Fruit fly (Drosophila melanogaster) whole organism, larva: ENCODE measurements around the gene CG33281.

Experiments
- noc ChIP-seq: fragments of 200-800 bp; sonication (Bioruptor generic); optimal IDR thresholded peaks from 3 replicates; lab custom pipeline; 2019; ENCODE audit warnings: missing biosample characterization, mild to moderate bottlenecking, missing genetic modification characterization, moderate library complexity

CG33281 gene

DNA sequence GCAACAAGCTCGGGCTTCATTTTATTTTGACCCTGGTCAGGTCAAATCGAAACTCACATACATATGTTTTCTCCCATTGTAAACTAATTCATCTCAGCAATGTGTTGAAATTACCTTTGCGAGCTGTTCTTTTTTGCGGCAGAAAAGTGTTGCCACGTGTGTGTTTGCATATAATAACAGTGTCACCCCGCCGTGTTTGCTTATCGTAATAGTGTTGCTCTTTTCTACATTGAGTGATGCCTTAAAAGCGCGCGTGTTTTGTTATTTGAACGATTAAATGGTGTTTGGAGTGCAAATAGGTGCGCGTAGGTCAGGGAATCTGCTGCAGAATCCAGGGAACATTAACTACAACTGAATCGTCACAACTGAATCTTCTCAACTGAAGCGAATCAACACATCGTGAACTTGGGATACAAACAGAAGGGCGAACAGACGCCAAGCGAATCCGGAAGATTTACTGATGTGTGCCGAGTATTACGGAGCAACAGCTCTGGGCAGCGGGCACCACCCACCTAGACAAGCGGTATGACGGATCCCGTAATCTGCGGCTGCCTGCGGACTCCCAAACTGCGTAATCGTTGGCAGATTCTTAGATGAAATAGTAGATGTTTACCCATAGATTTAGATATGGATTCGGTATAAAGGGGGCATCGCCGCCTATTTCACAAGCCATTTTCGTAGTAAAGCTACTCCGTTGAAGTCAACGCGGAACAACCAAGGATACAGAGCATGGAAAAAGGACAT, 15.3 kb upstream of the CG33281 start, which contains the start of gene CG15406:
Gene CG15406, plus strand, starts transcription at position 694 of the 744 bp plus-strand sequence.
- no peak for TF ChIP-seq noc

DNA sequence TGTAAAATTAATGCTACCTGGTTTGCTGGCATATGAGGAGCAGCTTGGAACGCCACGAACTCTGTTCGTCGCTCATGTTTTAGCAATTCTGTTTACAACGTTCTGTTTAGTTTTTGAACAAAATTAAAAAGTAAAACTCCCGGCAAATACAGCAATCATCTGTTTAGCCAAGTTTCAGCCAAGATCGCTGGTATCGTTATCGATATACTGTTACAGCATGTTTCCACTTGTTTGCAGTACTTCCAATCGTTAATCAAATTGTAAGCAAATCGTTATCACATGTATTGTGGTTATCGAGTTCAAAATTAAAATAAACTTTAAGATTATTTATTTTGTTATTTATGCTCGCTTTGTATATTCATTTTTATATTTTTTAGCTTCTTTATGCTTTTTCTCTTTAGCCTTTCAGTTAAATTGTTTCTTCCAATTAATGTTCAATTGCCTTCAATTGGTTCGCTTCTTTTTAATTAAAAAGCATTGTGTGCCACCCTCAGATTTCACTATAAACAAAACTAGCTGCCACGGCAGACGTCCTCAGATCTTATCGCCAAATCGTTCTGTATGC, 4.2 kb upstream of the CG33281 start, which contains the start of the genes Fign and CG8837:
Gene Fign, minus strand, starts transcription at position 142 of the 565 bp plus-strand sequence.
Gene CG8837, plus strand, starts transcription at position 515 of the 565 bp plus-strand sequence.
- no peak for TF ChIP-seq noc

dm6 chr2L:3327603-3328002, 3.6 kb downstream of the CG33281 start, which contains the start of gene CG33282:
Gene CG33282 (plus strand): TSS chr2L:3327903.
- no peak for TF ChIP-seq noc

DNA sequence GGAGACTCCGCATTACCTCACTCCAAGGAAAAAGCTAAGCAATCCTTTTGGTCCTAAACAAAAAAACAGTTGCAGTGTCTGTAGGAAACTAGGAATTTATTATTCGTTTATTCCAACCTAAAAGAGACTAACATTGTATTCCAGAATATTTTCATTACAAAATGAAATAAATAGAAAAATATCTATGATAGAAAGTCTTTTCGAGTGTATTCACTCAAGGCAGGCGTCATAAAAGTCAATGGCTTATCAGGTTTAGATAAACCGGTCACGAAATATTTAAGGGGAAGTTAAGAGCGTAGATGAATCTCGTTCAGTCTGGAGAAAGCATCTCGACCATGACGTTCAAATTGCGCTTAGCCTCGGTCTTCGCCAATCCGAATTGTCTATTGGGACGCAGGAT, 6.6 kb downstream of the CG33281 start, which contains the start of gene CG3285:
Gene CG3285, plus strand, starts transcription at position 301 of the 400 bp plus-strand sequence.
- TF ChIP-seq noc, result no peak

DNA sequence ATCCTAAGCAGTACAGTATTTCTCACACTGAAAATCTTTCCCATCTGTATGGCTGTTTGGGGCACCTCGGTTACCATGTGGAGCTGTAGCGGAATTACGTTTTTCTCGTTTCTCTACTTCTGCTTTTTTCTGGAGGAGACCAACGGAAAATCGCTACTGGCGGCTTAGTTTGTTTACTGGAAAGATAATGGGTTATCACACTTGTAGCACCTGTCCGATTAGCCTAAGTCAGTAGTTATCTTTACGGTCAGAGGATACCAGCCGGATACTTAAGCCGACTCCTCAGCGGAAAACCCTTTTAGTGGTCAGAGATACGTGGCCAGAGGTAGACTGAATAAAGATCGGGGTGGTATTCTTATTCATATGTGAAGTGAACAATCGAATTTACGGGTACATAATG, 8.5 kb downstream of the CG33281 start, which contains the start of gene CG15408:
Gene CG15408, plus strand, starts transcription at position 301 of the 400 bp plus-strand sequence.
- TF ChIP-seq noc, result no peak

- TF ChIP-seq noc, result no peak
Observed at dm6 chr2L:3338566-3339215, 14.7 kb downstream of the CG33281 start.

DNA sequence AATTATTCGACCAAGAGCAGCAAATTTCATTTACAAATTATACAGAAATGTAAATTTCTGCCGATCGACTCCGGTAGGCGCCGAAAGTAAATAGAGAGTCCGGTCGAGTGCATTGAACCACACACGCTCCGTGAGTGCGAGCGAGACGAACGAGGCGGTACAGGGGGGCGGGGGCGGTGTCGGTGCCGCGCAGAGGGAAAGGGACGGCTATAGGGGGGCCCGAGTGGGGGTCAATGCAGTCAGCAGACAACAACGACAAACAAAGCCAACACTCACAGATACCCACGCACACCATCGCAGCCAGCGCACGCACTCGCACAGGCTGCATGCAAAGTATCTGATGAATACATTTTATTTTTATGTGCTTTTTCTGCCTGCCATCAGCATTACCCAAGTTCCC, 15.4 kb downstream of the CG33281 start:
- TF ChIP-seq noc, result no peak

- peak; percentile 55 for TF ChIP-seq noc
Observed at dm6 chr2L:3341231-3341935, 17.3 kb downstream of the CG33281 start.

DNA sequence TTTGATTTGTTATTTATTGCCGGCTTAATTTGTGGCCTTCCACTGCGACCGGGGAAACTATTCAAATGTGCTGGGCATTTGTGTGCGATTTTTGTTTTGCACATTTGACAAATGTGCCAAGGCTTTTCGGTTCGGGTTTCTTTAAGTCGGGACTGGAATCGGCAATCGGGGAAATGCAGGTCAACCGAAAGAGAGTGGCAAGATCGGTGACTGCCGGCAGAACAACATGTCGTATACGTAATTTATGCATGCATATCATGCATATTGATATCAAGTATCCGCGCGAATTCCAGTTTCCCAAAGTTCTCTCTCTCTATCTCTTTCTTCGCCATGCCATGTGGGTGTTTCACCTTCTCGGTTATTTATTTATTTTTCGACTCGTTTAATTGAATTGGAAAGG, 18.3 kb downstream of the CG33281 start:
- TF ChIP-seq noc, result no peak

DNA sequence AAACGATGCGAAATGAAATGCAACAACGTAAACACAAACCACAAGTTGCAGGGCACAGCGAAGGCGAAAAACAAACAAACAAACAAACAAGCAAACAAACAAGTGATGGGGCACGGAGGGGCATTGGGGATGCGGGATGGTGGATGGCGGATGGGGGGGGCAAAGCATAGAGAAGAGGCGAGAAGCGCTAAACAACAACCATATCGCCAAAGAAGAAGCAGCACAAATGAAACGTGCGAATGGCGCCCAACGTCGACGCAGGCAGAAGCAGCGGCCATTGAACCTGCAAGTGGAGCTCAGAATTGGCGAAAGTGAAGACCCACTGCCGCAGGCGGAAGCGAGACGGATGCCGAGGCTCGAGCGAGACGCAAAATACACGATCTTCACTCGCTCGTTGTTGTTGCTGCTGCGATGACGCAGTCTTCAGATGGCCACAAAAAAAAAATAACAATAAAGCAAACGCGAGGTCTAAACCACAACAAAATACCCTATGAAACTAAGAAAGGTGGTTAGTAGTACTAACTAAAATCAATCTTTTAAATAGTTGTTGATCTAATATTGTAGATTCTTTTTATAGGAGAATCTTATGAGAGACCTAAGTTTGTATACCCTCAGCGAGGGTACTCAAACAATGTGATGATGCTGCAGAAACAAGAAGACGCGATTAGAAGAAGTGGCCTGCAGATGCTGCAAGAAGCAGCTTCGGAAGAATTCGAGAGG, 21.9 kb downstream of the CG33281 start:
- no peak for TF ChIP-seq noc

DNA sequence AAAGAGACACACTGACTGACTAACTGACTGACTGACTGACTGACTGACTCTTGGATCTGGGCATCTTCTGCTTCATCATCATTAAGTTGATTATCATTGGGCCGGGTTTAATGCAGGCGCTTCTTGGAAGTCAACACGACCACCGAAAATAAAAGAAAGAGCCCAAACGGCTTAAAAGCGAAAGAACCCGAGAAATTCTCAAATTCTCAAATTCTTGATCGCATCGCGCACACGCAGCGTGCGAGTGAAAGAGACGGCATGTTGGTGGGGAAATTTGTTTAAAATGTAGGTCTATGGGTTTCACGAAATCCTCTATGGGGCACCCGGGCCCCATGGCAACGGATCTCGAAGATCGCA, 22.4 kb downstream of the CG33281 start:
- no peak for TF ChIP-seq noc

- no peak for TF ChIP-seq noc
Observed at dm6 chr2L:3348146-3348747, 24.2 kb downstream of the CG33281 start.

- no peak for TF ChIP-seq noc
Observed at dm6 chr2L:3351575-3352219, 27.7 kb downstream of the CG33281 start.

dm6 chr2L:3352927-3353326, 28.9 kb downstream of the CG33281 start:
- no peak for TF ChIP-seq noc

DNA sequence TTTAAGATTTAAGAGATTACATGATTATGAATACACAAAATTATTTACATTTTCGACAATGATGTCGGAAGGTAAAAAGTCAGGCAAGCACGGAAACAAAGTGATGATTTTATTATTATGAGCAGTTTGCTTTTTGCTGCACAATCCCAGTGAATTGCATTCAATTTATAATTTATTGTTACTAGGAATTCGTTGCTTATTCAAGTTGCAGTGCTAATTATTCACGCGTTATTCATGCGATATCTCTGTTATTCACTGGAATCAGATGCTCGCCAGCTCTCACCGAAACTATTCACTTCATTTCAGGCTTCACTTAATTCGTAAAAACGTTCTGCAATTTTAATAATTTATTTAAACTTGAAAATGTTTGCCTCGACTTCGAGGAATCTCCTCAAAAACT, 29.8 kb downstream of the CG33281 start:
- TF ChIP-seq noc, result no peak
